Worm (Caenorhabditis elegans) whole organism, L4/young adult: ENCODE results near the gene C15H9.2.

Experiments used
- W03F9.2 ChIP-seq: fragments of 150-350 bp; optimal IDR thresholded peaks from 2 replicates; lab custom pipeline; 2014; ENCODE audit warnings: missing biosample characterization, missing genetic modification characterization
- dao-5 ChIP-seq: sonication (generic microtip); optimal IDR thresholded peaks from 2 replicates; lab custom pipeline; 2016; ENCODE audit warnings: missing genotype, missing genetic modification characterization, moderate library complexity, missing compliant biosample characterization
- him-1 ChIP-seq: sonication (generic microtip); optimal IDR thresholded peaks from 2 replicates; lab custom pipeline; 2016; ENCODE audit warnings: missing genotype, missing genetic modification reagents, missing genetic modification characterization, missing compliant biosample characterization

DNA sequence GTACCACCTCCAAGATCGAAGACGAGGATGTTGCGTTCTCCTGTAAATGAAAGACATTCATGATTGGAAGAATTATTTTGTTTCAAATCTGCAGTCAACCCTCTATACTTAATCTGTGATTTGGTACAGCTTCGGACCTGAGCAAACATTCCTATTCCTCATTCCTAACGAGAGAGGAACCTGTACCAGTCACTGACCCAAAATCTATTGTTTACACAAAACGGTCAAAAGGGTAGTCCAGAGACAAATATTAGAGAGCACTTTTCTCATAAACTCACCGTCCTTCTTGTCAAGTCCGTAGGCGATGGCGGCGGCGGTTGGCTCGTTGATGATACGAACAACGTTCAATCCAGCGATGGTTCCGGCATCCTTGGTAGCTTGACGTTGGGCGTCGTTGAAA lies 27.5 kb upstream of the C15H9.2 start:
- TF ChIP-seq him-1 (tag; lab: Kevin White, UChicago) (no peak), dao-5 (tag; lab: Kevin White, UChicago) (no peak), W03F9.2 (tag; lab: Kevin White, UChicago) (no peak)
